Fruit fly (Drosophila melanogaster) whole organism, larva: ENCODE measurements around the gene Lamtor4.

Experiments used
- noc ChIP-seq: fragments of 200-800 bp; sonication (Bioruptor generic); optimal IDR thresholded peaks from 3 replicates; lab custom pipeline; 2019; ENCODE audit warnings: missing biosample characterization, mild to moderate bottlenecking, missing genetic modification characterization, moderate library complexity

Lamtor4 gene

dm6 chr3L:3873094-3873493 is 23.6 kb upstream of the Lamtor4 start:
- no peak for TF ChIP-seq noc (tag; lab: Kevin White, UChicago)

DNA sequence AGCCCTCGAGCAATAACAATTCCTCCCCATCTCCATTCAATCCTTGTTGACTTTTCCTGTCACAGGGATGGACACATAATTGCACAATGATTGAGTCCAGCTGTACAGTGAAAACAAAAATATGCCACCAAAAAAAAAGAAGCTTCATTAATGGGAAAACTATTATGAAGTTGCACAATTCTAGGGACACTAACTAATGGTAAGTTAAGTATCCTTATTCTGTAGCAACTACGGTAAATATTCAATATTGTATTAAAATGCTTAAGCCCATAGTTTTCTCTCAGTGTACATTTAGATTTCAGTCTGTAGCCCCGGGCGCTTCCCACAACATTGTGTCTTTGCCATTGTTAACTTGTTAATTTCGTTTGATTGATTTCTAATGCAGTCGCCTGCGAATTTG is 21.7 kb upstream of the Lamtor4 start:
- TF ChIP-seq noc (tag; lab: Kevin White, UChicago) = no peak

DNA sequence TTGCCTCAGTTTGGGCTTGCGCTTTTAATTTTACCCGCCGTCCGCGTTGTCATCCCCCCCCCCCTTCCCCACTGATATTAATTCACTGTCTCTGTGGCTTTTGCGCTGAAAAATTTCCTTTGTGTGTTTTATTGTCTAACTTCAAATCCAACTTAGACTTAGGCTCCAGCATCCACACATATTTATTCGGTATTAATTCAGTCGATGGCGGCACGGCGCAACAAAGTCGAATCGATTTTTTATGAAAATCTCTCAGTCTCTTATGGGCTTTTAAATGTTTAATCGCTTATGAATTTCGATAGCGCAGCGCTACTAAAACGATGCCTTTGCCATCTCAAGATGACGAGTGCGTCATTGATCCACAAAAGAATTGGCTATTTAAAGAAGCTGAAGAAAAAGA is 20.7 kb upstream of the Lamtor4 start:
- peak; percentile 10 for TF ChIP-seq noc (tag; lab: Kevin White, UChicago)

- TF ChIP-seq noc (tag; lab: Kevin White, UChicago) = no peak
Observed at dm6 chr3L:3876861-3877260, 19.8 kb upstream of the Lamtor4 start.

DNA sequence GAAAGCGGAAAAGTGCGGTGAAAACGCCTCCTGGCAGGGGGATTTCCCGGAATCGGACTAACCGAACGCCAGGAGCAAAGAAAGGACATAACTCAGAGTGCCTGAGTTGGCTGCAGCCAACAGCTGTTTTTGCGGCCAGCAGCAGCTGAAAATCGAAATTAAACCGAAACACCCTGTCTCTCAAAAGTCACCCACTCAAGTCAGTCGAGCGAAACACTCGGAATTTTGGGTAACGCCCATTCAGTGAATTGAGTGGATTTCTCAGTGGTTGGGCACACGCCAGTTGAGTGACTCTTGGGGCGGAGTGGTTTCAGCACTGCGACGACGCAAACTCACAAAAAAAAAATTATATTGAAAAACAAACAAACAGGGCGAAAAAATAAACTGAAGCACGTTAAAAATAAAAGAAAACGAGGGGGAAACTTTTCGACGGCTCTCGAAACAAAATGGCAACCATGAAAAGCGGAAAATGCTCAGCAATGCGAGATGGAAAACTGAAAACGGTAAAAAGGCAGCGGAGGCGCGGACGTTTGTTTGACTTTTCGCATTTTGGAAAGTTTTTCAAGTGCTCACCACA is 17.9 kb upstream of the Lamtor4 start:
- TF ChIP-seq noc (tag; lab: Kevin White, UChicago) = no peak

DNA sequence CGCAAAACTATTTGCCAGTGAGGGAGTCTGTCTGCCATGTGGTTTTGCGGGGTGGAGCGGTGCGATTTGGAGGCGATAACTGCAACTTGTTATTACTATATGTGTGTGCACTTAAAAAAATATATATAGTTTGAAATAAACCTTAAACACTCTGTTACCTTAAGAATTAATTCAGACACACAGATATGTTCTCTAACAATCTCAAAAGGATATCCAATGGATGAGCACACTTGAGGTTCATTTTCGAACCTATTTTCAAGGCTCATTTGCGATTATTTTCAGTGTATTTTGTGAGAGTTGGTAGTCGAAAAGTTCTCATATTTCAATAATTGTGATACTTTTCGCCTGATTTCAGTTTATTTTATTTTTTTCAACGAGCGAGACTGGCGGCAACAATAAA is 14.7 kb upstream of the Lamtor4 start:
- TF ChIP-seq noc (tag; lab: Kevin White, UChicago) = no peak

- TF ChIP-seq noc (tag; lab: Kevin White, UChicago) = no peak
Observed at dm6 chr3L:3885933-3886332, 10.8 kb upstream of the Lamtor4 start.

dm6 chr3L:3887392-3887791 is 9.3 kb upstream of the Lamtor4 start:
- TF ChIP-seq noc (tag; lab: Kevin White, UChicago) = no peak

DNA sequence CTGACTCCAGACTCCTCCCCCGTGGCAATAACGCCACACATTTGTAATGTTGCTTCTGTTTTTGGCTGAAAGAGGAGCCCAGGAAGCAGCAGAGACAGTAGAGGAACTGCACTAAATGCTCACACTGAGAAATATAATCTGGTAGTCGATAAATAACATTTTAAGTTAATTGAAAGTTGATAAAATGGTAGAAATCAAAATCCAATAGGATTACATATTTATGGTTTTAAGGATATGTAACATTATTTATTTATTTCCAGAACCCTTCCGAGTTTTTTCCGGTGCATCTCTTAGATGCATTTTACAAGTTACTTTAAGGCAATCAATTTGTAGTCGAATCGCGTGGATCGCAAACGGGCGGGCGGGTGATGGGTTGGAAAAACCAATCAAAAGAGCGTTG is 5.8 kb upstream of the Lamtor4 start:
- TF ChIP-seq noc (tag; lab: Kevin White, UChicago) = no peak

- TF ChIP-seq noc (tag; lab: Kevin White, UChicago) = peak; percentile 16
Observed at dm6 chr3L:3892154-3892624, 4.5 kb upstream of the Lamtor4 start, which contains the start of gene Fie. Gene Fie, plus strand, starts transcription at chr3L:3892574.

dm6 chr3L:3894413-3894812 is 2.3 kb upstream of the Lamtor4 start:
- no peak for TF ChIP-seq noc (tag; lab: Kevin White, UChicago)

DNA sequence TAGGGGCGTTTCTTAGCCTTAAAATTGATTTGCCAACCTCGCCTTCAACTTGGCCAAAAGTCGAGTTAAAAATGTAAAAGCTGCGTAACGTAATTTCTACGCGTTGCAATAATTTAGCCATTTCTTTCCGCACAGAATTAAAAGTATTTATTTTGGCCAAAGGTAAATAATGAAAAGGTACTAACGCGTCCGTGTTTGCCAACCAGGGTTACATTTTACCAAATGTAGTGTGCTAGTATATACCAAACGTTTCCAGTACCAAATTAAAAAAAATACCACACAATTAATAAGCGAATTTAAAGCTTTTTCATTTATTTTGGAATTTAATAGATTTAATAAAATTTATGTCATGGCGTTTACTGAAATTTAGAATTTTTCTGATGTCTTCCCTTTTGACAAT is 2.3 kb downstream of the Lamtor4 start, which contains the start of gene Ccz1:
Gene Ccz1, minus strand, starts transcription at position 179 of the 400 bp plus-strand sequence.
- TF ChIP-seq noc (tag; lab: Kevin White, UChicago) = no peak

DNA sequence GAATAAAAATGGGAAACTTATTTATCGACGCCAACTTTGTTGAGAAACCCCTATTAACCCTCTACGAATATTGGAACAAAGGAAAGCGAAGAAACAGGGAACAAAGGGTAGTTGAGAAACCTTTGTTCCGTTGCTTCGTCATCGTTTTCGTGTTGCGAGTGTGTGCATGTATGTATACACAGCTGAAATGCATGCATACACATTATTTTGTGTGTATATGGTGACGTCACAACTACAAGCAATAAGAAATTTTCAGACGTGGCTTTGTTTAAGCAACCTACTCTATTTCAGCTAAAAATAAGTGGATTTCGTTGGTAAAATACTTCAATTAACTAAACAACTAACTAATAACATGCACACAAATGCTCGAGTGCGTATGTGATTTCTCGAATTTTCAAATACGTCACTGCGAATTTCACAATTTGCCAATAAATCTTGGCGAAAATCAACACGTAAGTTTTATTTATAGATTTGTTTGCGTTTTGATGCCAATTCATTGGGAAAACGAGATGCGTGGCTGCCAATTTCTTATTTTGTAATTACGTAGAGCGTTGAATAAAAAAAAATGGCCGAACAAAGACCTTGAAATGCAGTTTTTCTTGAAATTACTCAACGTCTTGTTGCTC is 5.3 kb downstream of the Lamtor4 start:
- TF ChIP-seq noc (tag; lab: Kevin White, UChicago) = no peak

- no peak for TF ChIP-seq noc (tag; lab: Kevin White, UChicago)
Observed at dm6 chr3L:3902491-3903198, 5.9 kb downstream of the Lamtor4 start, which contains the start of gene Ubi-p63E. Gene Ubi-p63E, minus strand, starts transcription at chr3L:3903184.

DNA sequence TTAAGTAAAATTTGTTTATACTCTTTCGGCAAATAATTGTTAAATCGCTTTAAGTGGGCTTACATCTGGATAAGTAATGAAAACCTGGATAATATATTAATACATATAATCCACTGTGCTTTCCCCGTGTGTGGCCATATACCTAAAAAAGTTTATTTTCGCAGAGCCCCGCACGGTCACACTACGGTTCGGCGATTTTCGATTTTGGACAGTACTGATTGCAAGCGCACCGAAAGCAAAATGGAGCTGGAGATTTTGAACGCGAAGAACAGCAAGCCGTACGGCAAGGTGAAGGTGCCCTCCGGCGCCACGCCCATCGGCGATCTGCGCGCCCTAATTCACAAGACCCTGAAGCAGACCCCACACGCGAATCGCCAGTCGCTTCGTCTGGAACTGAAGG is 6.6 kb downstream of the Lamtor4 start, which contains the start of gene Sc2:
Gene Sc2, plus strand, starts transcription at position 192 of the 400 bp plus-strand sequence.
- TF ChIP-seq noc (tag; lab: Kevin White, UChicago) = no peak

- TF ChIP-seq noc (tag; lab: Kevin White, UChicago) = no peak
Observed at dm6 chr3L:3905111-3905510, 8.4 kb downstream of the Lamtor4 start, which contains the start of gene ida. Gene ida, plus strand, starts transcription at chr3L:3905344.
